Worm (Caenorhabditis elegans): ENCODE results near the gene T24H10.4.

T24H10.4 gene

ce11 chrII:9108905-9109551 lies at the start of gene T24H10.4:
Gene T24H10.4 (plus strand): TSS chrII:9109534.
- TF ChIP-seq unc-42 (tag; optimal IDR thresholded peaks at IDR 0.05) = peak; percentile 37
- no peak for TF ChIP-seq gmeb-2 (tag; optimal IDR thresholded peaks at IDR 0.05)

DNA sequence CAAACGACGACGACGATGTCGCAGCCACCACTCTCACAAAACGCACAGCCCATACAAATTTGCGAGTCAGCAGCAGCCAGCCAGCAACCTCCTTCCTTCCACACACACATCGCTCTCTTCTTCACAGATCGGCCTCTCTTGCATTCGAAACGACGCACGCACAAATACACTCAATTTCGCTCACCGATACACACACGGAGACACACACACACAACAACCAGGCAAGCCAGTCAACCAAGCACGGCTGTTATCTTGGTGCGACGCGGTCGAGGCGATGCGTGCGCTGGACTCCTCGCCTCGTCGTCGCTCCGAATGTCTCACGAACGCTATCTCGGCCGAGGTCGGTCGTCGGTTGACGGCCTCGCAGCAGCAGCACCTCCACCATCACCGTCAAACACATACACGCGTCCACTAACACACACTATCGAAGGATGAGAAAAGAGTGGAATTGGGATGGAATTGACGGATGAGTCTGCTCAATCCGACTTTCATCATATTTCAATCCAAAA lies 48.9 kb upstream of the T24H10.4 start:
- TF ChIP-seq pqm-1 (tag; optimal IDR thresholded peaks at IDR 0.05) (no peak), che-1 (tag; optimal IDR thresholded peaks at IDR 0.05) (peak; percentile 46), pat-9 (tag; optimal IDR thresholded peaks at IDR 0.05) (peak; percentile 82), nhr-232 (tag; optimal IDR thresholded peaks at IDR 0.05) (no peak), unc-42 (tag; optimal IDR thresholded peaks at IDR 0.05) (peak; percentile 87), elt-4 (tag; optimal IDR thresholded peaks at IDR 0.05) (no peak), tbx-2 (tag; optimal IDR thresholded peaks at IDR 0.05) (peak; percentile 96), ceh-48 (tag; optimal IDR thresholded peaks at IDR 0.05) (peak; percentile 56), dve-1 (tag; optimal IDR thresholded peaks at IDR 0.05) (peak; percentile 93), pha-4 (tag; optimal IDR thresholded peaks at IDR 0.05) (no peak), ceh-30 (tag; optimal IDR thresholded peaks at IDR 0.05) (peak; percentile 90), ets-4 (tag; optimal IDR thresholded peaks at IDR 0.05) (peak; percentile 35), gmeb-2 (tag; optimal IDR thresholded peaks at IDR 0.05) (no peak), pag-3 (tag; optimal IDR thresholded peaks at IDR 0.05; ENCODE audit: borderline replicate concordance) (no peak), ceh-31 (tag; optimal IDR thresholded peaks at IDR 0.05) (peak; percentile 95), madf-2 (tag; optimal IDR thresholded peaks at IDR 0.05) (peak; percentile 92), ceh-14 (tag; optimal IDR thresholded peaks at IDR 0.05) (peak; percentile 85), K02D7.2 (tag; optimal IDR thresholded peaks at IDR 0.05) (peak; percentile 40), eyg-1 (tag; optimal IDR thresholded peaks at IDR 0.05) (peak; percentile 71), ahr-1 (tag; optimal IDR thresholded peaks at IDR 0.05) (peak; percentile 36), elt-2 (tag; optimal IDR thresholded peaks at IDR 0.05) (peak; percentile 78), ceh-22 (tag; optimal IDR thresholded peaks at IDR 0.05) (no peak), dmd-4 (tag; optimal IDR thresholded peaks at IDR 0.05; ENCODE audit: borderline replicate concordance) (peak; percentile 62), odd-2 (tag; optimal IDR thresholded peaks at IDR 0.05) (no peak), ceh-2 (tag; optimal IDR thresholded peaks at IDR 0.05) (peak; percentile 58), lin-11 (tag; optimal IDR thresholded peaks at IDR 0.05) (peak; percentile 37), F13H6.1 (tag; optimal IDR thresholded peaks at IDR 0.05) (peak; percentile 78), K09A11.1 (tag; optimal IDR thresholded peaks at IDR 0.05; ENCODE audit: insufficient read depth) (peak; percentile 18), T23F11.4 (GFP tag; optimal IDR thresholded peaks at IDR 0.05) (peak; percentile 63), sdc-2 (tag; optimal IDR thresholded peaks at IDR 0.05) (peak; percentile 42), ceh-6 (GFP tag; optimal IDR thresholded peaks at IDR 0.05) (peak; percentile 68), fkh-6 (tag; optimal IDR thresholded peaks at IDR 0.05) (peak; percentile 36), pros-1 (tag; optimal IDR thresholded peaks at IDR 0.05) (peak; percentile 86), hlh-15 (tag; optimal IDR thresholded peaks at IDR 0.05) (peak; percentile 3), sox-2 (GFP tag; IDR thresholded peaks at IDR 0.05) (peak; percentile 5; the same call in 1 of the 2 replicates), rnt-1 (tag; optimal IDR thresholded peaks at IDR 0.05) (peak; percentile 96), unc-55 (GFP tag; optimal IDR thresholded peaks at IDR 0.05) (peak; percentile 81), fax-1 (tag; optimal IDR thresholded peaks at IDR 0.05) (peak; percentile 3), pha-2 (tag; optimal IDR thresholded peaks at IDR 0.05) (peak; percentile 76), npax-4 (tag; optimal IDR thresholded peaks at IDR 0.05) (no peak), ama-1 (optimal IDR thresholded peaks at IDR 0.05) (peak; percentile 10), ztf-16 (tag; optimal IDR thresholded peaks at IDR 0.05) (no peak), ceh-19 (GFP tag; optimal IDR thresholded peaks at IDR 0.05) (peak; percentile 91), ceh-24 (tag; optimal IDR thresholded peaks at IDR 0.05) (no peak), ceh-18 (tag; optimal IDR thresholded peaks at IDR 0.05) (peak; percentile 98), hlh-13 (GFP tag; optimal IDR thresholded peaks at IDR 0.05) (peak; percentile 43), hlh-30 (tag; optimal IDR thresholded peaks at IDR 0.05; ENCODE audit: insufficient read depth) (peak; percentile 44), sox-4 (tag; optimal IDR thresholded peaks at IDR 0.05) (peak; percentile 44), pax-1 (tag; optimal IDR thresholded peaks at IDR 0.05) (no peak)
